Worm (Caenorhabditis elegans) whole organism, L4/young adult: ENCODE results near the gene nhr-31.

Experiments used
- W03F9.2 ChIP-seq: fragments of 150-350 bp; optimal IDR thresholded peaks from 2 replicates; lab custom pipeline; 2014; ENCODE audit warnings: missing biosample characterization, missing genetic modification characterization
- him-1 ChIP-seq: sonication (generic microtip); optimal IDR thresholded peaks from 2 replicates; lab custom pipeline; 2016; ENCODE audit warnings: missing genotype, missing genetic modification reagents, missing genetic modification characterization, missing compliant biosample characterization

DNA sequence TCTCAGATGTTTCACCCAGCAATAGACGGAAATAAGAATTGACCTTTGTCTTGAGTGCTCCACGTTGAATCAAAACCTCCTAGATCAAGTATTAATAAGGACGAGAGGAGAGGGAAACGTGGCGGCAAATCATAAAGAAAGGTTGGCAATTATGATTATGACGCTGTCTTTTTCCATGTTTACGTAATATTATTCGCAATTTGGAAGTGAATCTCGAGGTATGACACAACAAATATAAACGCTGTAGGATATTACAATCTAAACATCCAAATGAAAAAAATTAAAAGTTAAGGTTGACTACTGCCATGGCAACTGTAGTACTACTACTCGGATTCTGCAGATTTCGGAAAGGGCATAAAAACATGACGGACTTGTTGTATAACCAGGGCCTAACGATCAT is 23.2 kb downstream of the nhr-31 start:
- TF ChIP-seq him-1 = no peak
- no peak for TF ChIP-seq W03F9.2 (tag; lab: Kevin White, UChicago)
